Worm (Caenorhabditis elegans) whole organism, early embryonic: ENCODE measurements around the gene str-111.

Source experiments
- B0310.2 ChIP-seq: sonication (generic microtip); optimal IDR thresholded peaks from 2 replicates; lab custom pipeline; 2016; ENCODE audit warnings: mild to moderate bottlenecking, missing genetic modification characterization, missing compliant biosample characterization
- F13C5.2 ChIP-seq: sonication (generic microtip); optimal IDR thresholded peaks from 2 replicates; lab custom pipeline; 2017; ENCODE audit warnings: mild to moderate bottlenecking, missing genetic modification characterization, inconsistent platforms, missing compliant biosample characterization
- aly-1 ChIP-seq: sonication (generic microtip); optimal IDR thresholded peaks from 2 replicates; lab custom pipeline; 2016; ENCODE audit warnings: missing genetic modification characterization, missing compliant biosample characterization
- ama-1 ChIP-seq: fragments of 150-350 bp; optimal IDR thresholded peaks from 2 replicates; lab custom pipeline; 2014
- ceh-13 ChIP-seq: fragments of 200-800 bp; sonication (Bioruptor generic); optimal IDR thresholded peaks from 2 replicates; lab custom pipeline; 2018; ENCODE audit warnings: mild to moderate bottlenecking, missing genetic modification characterization, missing compliant biosample characterization
- ceh-36 ChIP-seq: sonication (generic microtip); optimal IDR thresholded peaks from 2 replicates; lab custom pipeline; 2016; ENCODE audit warnings: missing genetic modification characterization, inconsistent platforms, missing compliant biosample characterization
- ets-7 ChIP-seq: sonication (generic microtip); optimal IDR thresholded peaks from 2 replicates; lab custom pipeline; 2016; ENCODE audit warnings: missing genotype, missing genetic modification characterization, missing compliant biosample characterization
- flt-1 ChIP-seq: fragments of 200-800 bp; sonication (Bioruptor generic); IDR thresholded peaks from 2 replicates; pipeline ENCODE4 v1.3.6; 2022; ENCODE audit warnings: missing genetic modification characterization, missing compliant biosample characterization
- hmbx-1 ChIP-seq: sonication (generic microtip); optimal IDR thresholded peaks from 2 replicates; lab custom pipeline; 2016; ENCODE audit warnings: mild to moderate bottlenecking, missing genetic modification characterization, missing compliant biosample characterization
- hmg-4 ChIP-seq: fragments of 200-800 bp; sonication (Bioruptor generic); optimal IDR thresholded peaks from 2 replicates; lab custom pipeline; 2018; ENCODE audit warnings: mild to moderate bottlenecking, missing genetic modification characterization, missing compliant biosample characterization
- hnd-1 ChIP-seq: sonication (generic microtip); optimal IDR thresholded peaks from 2 replicates; lab custom pipeline; 2016; ENCODE audit warnings: missing genetic modification characterization, missing compliant biosample characterization
- pes-1 ChIP-seq: fragments of 200-800 bp; sonication (Bioruptor generic); IDR thresholded peaks from 2 replicates; pipeline ENCODE4 v1.3.6; 2022; ENCODE audit warnings: missing genetic modification reagents, missing genetic modification characterization, missing compliant biosample characterization
- scrt-1 ChIP-seq: fragments of 200-800 bp; sonication (Bioruptor generic); IDR thresholded peaks from 2 replicates; pipeline ENCODE4 v1.3.6; 2022; ENCODE audit warnings: missing genetic modification characterization, missing compliant biosample characterization
- sea-1 ChIP-seq: fragments of 200-800 bp; sonication (Bioruptor generic); conservative IDR thresholded peaks from 2 replicates; pipeline ENCODE4 v1.3.6; 2022; ENCODE audit warnings: missing genetic modification characterization, missing compliant biosample characterization
- tbx-11 ChIP-seq: fragments of 200-800 bp; sonication (Bioruptor generic); IDR thresholded peaks from 2 replicates; pipeline ENCODE4 v1.3.6; 2022; ENCODE audit warnings: missing genetic modification characterization, missing compliant biosample characterization
- tbx-37 ChIP-seq: fragments of 200-800 bp; sonication (Bioruptor generic); conservative IDR thresholded peaks from 2 replicates; pipeline ENCODE4 v1.3.6; 2022; ENCODE audit warnings: missing genetic modification reagents, missing genetic modification characterization, missing compliant biosample characterization
- tra-4 ChIP-seq: sonication (generic microtip); optimal IDR thresholded peaks from 2 replicates; lab custom pipeline; 2017; ENCODE audit warnings: missing genetic modification characterization, missing compliant biosample characterization

The str-111 gene

ce11 chrV:16163719-16164118, 5.2 kb downstream of the str-111 start, which contains the start of gene F10A3.12:
F10A3.12 (plus strand) TSS chrV:16164019.
- TF ChIP-seq scrt-1 (GFP tag; lab: Robert Waterston, UW) = no peak
- TF ChIP-seq pes-1 (GFP tag; lab: Robert Waterston, UW) = no peak
- no peak for TF ChIP-seq ceh-13
- TF ChIP-seq flt-1 = no peak
- TF ChIP-seq sea-1 (GFP tag; lab: Robert Waterston, UW) = no peak
- TF ChIP-seq F13C5.2 (tag; lab: Kevin White, UChicago) = no peak
- no peak for TF ChIP-seq tra-4
- no peak for TF ChIP-seq hmbx-1 (tag; lab: Kevin White, UChicago)
- TF ChIP-seq hmg-4 (GFP tag; lab: Kevin White, UChicago) = no peak
- no peak for TF ChIP-seq ets-7 (tag; lab: Kevin White, UChicago)

- TF ChIP-seq scrt-1 (GFP tag; lab: Robert Waterston, UW) (no peak), hnd-1 (tag; lab: Kevin White, UChicago) (no peak), tra-4 (no peak), ceh-36 (tag; lab: Kevin White, UChicago) (no peak), B0310.2 (tag; lab: Kevin White, UChicago) (no peak), tbx-37 (GFP tag; lab: Robert Waterston, UW) (no peak), pes-1 (GFP tag; lab: Robert Waterston, UW) (no peak), flt-1 (no peak), ceh-13 (no peak)
These were observed 6.7 kb downstream of the str-111 start, which contains the start of the genes str-109 and F10A3.11 for ce11 chrV:16162124-16162735. str-109 (minus strand) TSS chrV:16162224. F10A3.11 (plus strand) TSS chrV:16162685.

ce11 chrV:16160087-16160486, 8.8 kb downstream of the str-111 start:
- TF ChIP-seq F13C5.2 (tag; lab: Kevin White, UChicago) = no peak
- no peak for TF ChIP-seq scrt-1 (GFP tag; lab: Robert Waterston, UW)
- TF ChIP-seq B0310.2 (tag; lab: Kevin White, UChicago) = no peak
- TF ChIP-seq ceh-36 (tag; lab: Kevin White, UChicago) = no peak
- no peak for TF ChIP-seq aly-1 (tag; lab: Kevin White, UChicago)
- no peak for TF ChIP-seq sea-1 (GFP tag; lab: Robert Waterston, UW)
- no peak for TF ChIP-seq pes-1 (GFP tag; lab: Robert Waterston, UW)
- no peak for TF ChIP-seq ets-7 (tag; lab: Kevin White, UChicago)
- no peak for TF ChIP-seq tbx-11 (GFP tag; lab: Robert Waterston, UW)
- TF ChIP-seq hmg-4 (GFP tag; lab: Kevin White, UChicago) = no peak

ce11 chrV:16159594-16159993, 9.3 kb downstream of the str-111 start, which contains the start of gene F10A3.17:
F10A3.17 (minus strand) TSS chrV:16159694.
- TF ChIP-seq F13C5.2 (tag; lab: Kevin White, UChicago) (no peak), B0310.2 (tag; lab: Kevin White, UChicago) (no peak), aly-1 (tag; lab: Kevin White, UChicago) (no peak)

ce11 chrV:16158391-16158790, 10.5 kb downstream of the str-111 start, which contains the start of gene str-99:
str-99 (minus strand) TSS chrV:16158491.
- TF ChIP-seq tbx-11 (GFP tag; lab: Robert Waterston, UW) (no peak), ceh-13 (no peak)

- TF ChIP-seq hmg-4 (GFP tag; lab: Kevin White, UChicago) = no peak
- TF ChIP-seq F13C5.2 (tag; lab: Kevin White, UChicago) = no peak
- TF ChIP-seq hnd-1 (tag; lab: Kevin White, UChicago) = no peak
- no peak for TF ChIP-seq ceh-36 (tag; lab: Kevin White, UChicago)
- no peak for TF ChIP-seq hmbx-1 (tag; lab: Kevin White, UChicago)
- TF ChIP-seq ama-1 (lab: Kevin White, UChicago) = no peak
- TF ChIP-seq pes-1 (GFP tag; lab: Robert Waterston, UW) = no peak
- TF ChIP-seq tbx-37 (GFP tag; lab: Robert Waterston, UW) = no peak
- TF ChIP-seq scrt-1 (GFP tag; lab: Robert Waterston, UW) = no peak
- no peak for TF ChIP-seq tra-4
These were observed 13.8 kb downstream of the str-111 start, which contains the start of gene str-97 for ce11 chrV:16155111-16155510. str-97 (minus strand) TSS chrV:16155211.

- TF ChIP-seq ceh-13 (no peak), hmbx-1 (tag; lab: Kevin White, UChicago) (no peak), aly-1 (tag; lab: Kevin White, UChicago) (no peak), scrt-1 (GFP tag; lab: Robert Waterston, UW) (no peak), ets-7 (tag; lab: Kevin White, UChicago) (no peak), hmg-4 (GFP tag; lab: Kevin White, UChicago) (no peak), tbx-37 (GFP tag; lab: Robert Waterston, UW) (no peak), hnd-1 (tag; lab: Kevin White, UChicago) (no peak), F13C5.2 (tag; lab: Kevin White, UChicago) (no peak), pes-1 (GFP tag; lab: Robert Waterston, UW) (no peak), tbx-11 (GFP tag; lab: Robert Waterston, UW) (no peak), sea-1 (GFP tag; lab: Robert Waterston, UW) (no peak), ceh-36 (tag; lab: Kevin White, UChicago) (no peak), ama-1 (lab: Kevin White, UChicago) (no peak), tra-4 (no peak), flt-1 (no peak), B0310.2 (tag; lab: Kevin White, UChicago) (no peak)
These were observed 15.6 kb downstream of the str-111 start, which contains the start of gene str-254 for ce11 chrV:16153375-16153774. str-254 (minus strand) TSS chrV:16153475.
